Fruit fly (Drosophila melanogaster): ENCODE measurements around the gene CG3345.

The CG3345 gene

DNA sequence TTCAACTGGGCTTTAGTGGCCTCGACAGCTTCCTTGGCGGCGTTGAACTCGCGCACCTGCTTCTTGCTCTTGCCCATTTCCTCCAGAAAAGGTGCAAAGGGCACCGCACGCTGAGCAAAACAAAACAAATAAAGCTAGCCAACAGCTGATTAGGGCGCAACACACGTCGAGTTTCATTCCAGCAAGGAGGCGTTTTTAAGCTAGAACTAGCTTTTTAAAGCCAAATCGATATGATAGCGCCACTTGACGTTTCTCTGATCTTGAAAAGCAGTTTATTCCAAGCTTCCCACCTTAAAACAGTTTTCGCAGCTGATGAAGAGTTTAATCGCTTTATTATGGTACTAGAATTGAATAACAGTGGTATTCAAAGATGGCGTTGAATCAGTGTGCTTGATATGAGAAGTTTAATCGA is 14.2 kb downstream of the CG3345 start, which contains the start of gene CG11601 (continued):
- TF ChIP-seq bcd (GFP tag; optimal IDR thresholded peaks at IDR 0.05) (peak; percentile 46), eve (GFP tag; optimal IDR thresholded peaks at IDR 0.05) (no peak), CG34376 (GFP tag; optimal IDR thresholded peaks at IDR 0.05) (no peak), Opbp (GFP tag; IDR thresholded peaks at IDR 0.05; ENCODE audit: partially characterized antibody) (no peak), al (GFP tag; IDR thresholded peaks at IDR 0.05) (no peak), CG8089 (GFP tag; optimal IDR thresholded peaks at IDR 0.05) (no peak), dpn (GFP tag; optimal IDR thresholded peaks at IDR 0.05) (peak in 1 of 2 experiments; percentile 29), CkIIα-i1 (GFP tag; IDR thresholded peaks at IDR 0.05) (no peak), ewg (GFP tag; optimal IDR thresholded peaks at IDR 0.05) (no peak), az2 (GFP tag; optimal IDR thresholded peaks at IDR 0.05) (no peak), Mes4 (GFP tag; optimal IDR thresholded peaks at IDR 0.05) (peak; percentile 20), Abd-B (GFP tag; optimal IDR thresholded peaks at IDR 0.05) (peak; percentile 44), CG13624 (GFP tag; optimal IDR thresholded peaks at IDR 0.05) (peak; percentile 34), cwo (GFP tag; optimal IDR thresholded peaks at IDR 0.05) (no peak), Dip2 (GFP tag; IDR thresholded peaks at IDR 0.05) (no peak), CG1602 (GFP tag; optimal IDR thresholded peaks at IDR 0.05) (no peak), knrl (GFP tag; IDR thresholded peaks at IDR 0.05; ENCODE audit: partially characterized antibody) (peak; percentile 57; the same call in 2 of the 3 replicates), CG2889 (GFP tag; IDR thresholded peaks at IDR 0.05) (no peak), Vsx1 (GFP tag; optimal IDR thresholded peaks at IDR 0.05) (no peak), CG1233 (GFP tag; optimal IDR thresholded peaks at IDR 0.05) (no peak), stwl (tag; optimal IDR thresholded peaks at IDR 0.05) (no peak), Spps (tag; optimal IDR thresholded peaks at IDR 0.05) (no peak), Hr39 (optimal IDR thresholded peaks at IDR 0.05) (no peak), YL-1 (GFP tag; optimal IDR thresholded peaks at IDR 0.05) (peak; percentile 22), dimm (GFP tag; IDR thresholded peaks at IDR 0.05) (no peak), HLH54F (GFP tag; optimal IDR thresholded peaks at IDR 0.05) (peak; percentile 34), CG42726 (GFP tag; IDR thresholded peaks at IDR 0.05; ENCODE audit: partially characterized antibody) (0 out of 2 replicates have a peak, but pooled peaks have one; percentile 40), CG18476 (GFP tag; optimal IDR thresholded peaks at IDR 0.05) (no peak), abd-A (tag; optimal IDR thresholded peaks at IDR 0.05) (no peak), kni (GFP tag; optimal IDR thresholded peaks at IDR 0.05) (peak; percentile 24), CG17328 (GFP tag; IDR thresholded peaks at IDR 0.05) (peak; percentile 53; the same call in 1 of the 2 replicates), otp (GFP tag; IDR thresholded peaks at IDR 0.05) (no peak), CG30403 (GFP tag; optimal IDR thresholded peaks at IDR 0.05) (peak; percentile 59), CG2202 (tag; optimal IDR thresholded peaks at IDR 0.05) (no peak), CG7271 (tag; optimal IDR thresholded peaks at IDR 0.05) (no peak), chn (GFP tag; optimal IDR thresholded peaks at IDR 0.05) (peak; percentile 19), jumu (GFP tag; optimal IDR thresholded peaks at IDR 0.05) (no peak), CG7839 (tag; optimal IDR thresholded peaks at IDR 0.05) (no peak), CG10274 (GFP tag; optimal IDR thresholded peaks at IDR 0.05) (no peak), CG1024 (GFP tag; IDR thresholded peaks at IDR 0.05) (no peak), Dip3 (GFP tag; optimal IDR thresholded peaks at IDR 0.05) (peak; percentile 6), sob (GFP tag; IDR thresholded peaks at IDR 0.05) (peak; percentile 50; the same call in 1 of the 2 replicates), mam (GFP tag; optimal IDR thresholded peaks at IDR 0.05) (no peak), CG17568 (GFP tag; optimal IDR thresholded peaks at IDR 0.05) (no peak), ham (GFP tag; IDR thresholded peaks at IDR 0.05) (no peak), CG12219 (GFP tag; optimal IDR thresholded peaks at IDR 0.05) (no peak), CG13287 (GFP tag; IDR thresholded peaks at IDR 0.05; ENCODE audit: partially characterized antibody) (peak; percentile 63), CG6813 (GFP tag; optimal IDR thresholded peaks at IDR 0.05) (no peak), rib (GFP tag; IDR thresholded peaks at IDR 0.05) (no peak), chinmo (GFP tag; IDR thresholded peaks at IDR 0.05; ENCODE audit: partially characterized antibody) (no peak), CG11723 (GFP tag; optimal IDR thresholded peaks at IDR 0.05) (no peak)
